Fruit fly (Drosophila melanogaster) whole organism, embryonic: Measurements from ENCODE around the gene CG4880.

Experiments
- B-H1 ChIP-seq: fragments of 200-800 bp; sonication (Bioruptor generic); IDR thresholded peaks from 3 replicates; pipeline ENCODE4 v1.3.6; 2022; ENCODE audit warnings: missing biosample characterization, missing genetic modification characterization
- CG10431 ChIP-seq: fragments of 200-800 bp; sonication (Bioruptor generic); optimal IDR thresholded peaks from 3 replicates; lab custom pipeline; 2018; ENCODE audit warnings: missing biosample characterization, mild to moderate bottlenecking, missing genetic modification characterization
- CG12155 ChIP-seq: fragments of 200-800 bp; sonication (Bioruptor generic); optimal IDR thresholded peaks from 3 replicates; lab custom pipeline; 2016; ENCODE audit warnings: missing biosample characterization, missing genetic modification characterization
- CG12299 ChIP-seq: fragments of 200-800 bp; sonication (Bioruptor generic); optimal IDR thresholded peaks from 2 replicates; lab custom pipeline; 2018; ENCODE audit warnings: missing biosample characterization, mild to moderate bottlenecking, missing genetic modification characterization
- CG13123 ChIP-seq: fragments of 200-800 bp; sonication (Bioruptor generic); optimal IDR thresholded peaks from 2 replicates; lab custom pipeline; 2016; ENCODE audit warnings: missing biosample characterization, missing genetic modification characterization
- CG14667 ChIP-seq: fragments of 200-800 bp; sonication (Bioruptor generic); IDR thresholded peaks from 2 replicates; pipeline ENCODE4 v1.3.6; 2022; ENCODE audit warnings: missing biosample characterization, missing genetic modification characterization
- CG14965 ChIP-seq: fragments of 200-800 bp; sonication (Bioruptor generic); optimal IDR thresholded peaks from 2 replicates; lab custom pipeline; 2016; ENCODE audit warnings: missing biosample characterization, missing genetic modification characterization, borderline replicate concordance
- CG1529 ChIP-seq: fragments of 200-800 bp; sonication (Bioruptor generic); optimal IDR thresholded peaks from 3 replicates; lab custom pipeline; 2018; ENCODE audit warnings: missing biosample characterization, missing genetic modification characterization
- CG17829 ChIP-seq: fragments of 200-800 bp; optimal IDR thresholded peaks from 2 replicates; lab custom pipeline; 2019; ENCODE audit warnings: missing biosample characterization, mild to moderate bottlenecking, missing genetic modification characterization, moderate library complexity
- CG2129 ChIP-seq: fragments of 200-800 bp; sonication (Bioruptor generic); IDR thresholded peaks from 2 replicates; pipeline ENCODE4 v1.3.6; 2022; ENCODE audit warnings: missing biosample characterization, missing genetic modification characterization; ENCODE audit not compliant: partially characterized antibody
- CG2712 ChIP-seq: fragments of 200-800 bp; optimal IDR thresholded peaks from 3 replicates; lab custom pipeline; 2019; ENCODE audit warnings: missing biosample characterization, mild to moderate bottlenecking, missing genetic modification characterization, moderate library complexity
- CG34224 ChIP-seq: fragments of 200-800 bp; sonication (Bioruptor generic); IDR thresholded peaks from 3 replicates; pipeline ENCODE4 v1.3.6; 2022; ENCODE audit warnings: missing biosample characterization, missing genetic modification characterization; ENCODE audit not compliant: partially characterized antibody
- CG3726 ChIP-seq: fragments of 200-800 bp; sonication (Bioruptor generic); IDR thresholded peaks from 3 replicates; pipeline ENCODE4, ENCODE4 v1.3.6; 2022; ENCODE audit warnings: missing biosample characterization, missing genetic modification characterization
- CG4854 ChIP-seq: fragments of 200-800 bp; sonication (Bioruptor generic); optimal IDR thresholded peaks from 2 replicates; lab custom pipeline; 2016; ENCODE audit warnings: missing biosample characterization, missing genetic modification characterization, inconsistent platforms
- CG6689 ChIP-seq: fragments of 200-800 bp; sonication (Bioruptor generic); IDR thresholded peaks from 2 replicates; pipeline ENCODE4 v1.3.6; 2022; ENCODE audit warnings: missing biosample characterization, missing genetic modification characterization
- CG7745 ChIP-seq: fragments of 200-800 bp; sonication (Bioruptor generic); optimal IDR thresholded peaks from 2 replicates; lab custom pipeline; 2018; ENCODE audit warnings: missing biosample characterization, mild to moderate bottlenecking, missing genetic modification characterization, moderate library complexity
- CG7839 ChIP-seq: fragments of 200-800 bp; sonication (Bioruptor generic); optimal IDR thresholded peaks from 3 replicates; lab custom pipeline; 2018; ENCODE audit warnings: missing biosample characterization, mild to moderate bottlenecking, missing genetic modification characterization, moderate library complexity
- CG8089 ChIP-seq: fragments of 200-800 bp; sonication (Bioruptor generic); optimal IDR thresholded peaks from 3 replicates; lab custom pipeline; 2016; ENCODE audit warnings: missing biosample characterization, missing genetic modification characterization
- CG8924 ChIP-seq: fragments of 200-800 bp; optimal IDR thresholded peaks from 3 replicates; lab custom pipeline; 2019; ENCODE audit warnings: missing biosample characterization, mild to moderate bottlenecking, missing genetic modification characterization, moderate library complexity
- CoRest ChIP-seq: fragments of 200-800 bp; sonication (Bioruptor generic); optimal IDR thresholded peaks from 3 replicates; lab custom pipeline; 2018; ENCODE audit warnings: missing biosample characterization, mild to moderate bottlenecking, missing genetic modification characterization, moderate library complexity
- D19A ChIP-seq: fragments of 200-800 bp; optimal IDR thresholded peaks from 3 replicates; lab custom pipeline; 2019; ENCODE audit warnings: missing biosample characterization, mild to moderate bottlenecking, missing genetic modification characterization, moderate library complexity
- Dbx ChIP-seq: fragments of 200-800 bp; sonication (Bioruptor generic); IDR thresholded peaks from 3 replicates; pipeline ENCODE4 v1.3.6; 2022; ENCODE audit warnings: missing biosample characterization, missing genetic modification characterization
- Hand ChIP-seq: fragments of 200-800 bp; sonication (Bioruptor generic); optimal IDR thresholded peaks from 2 replicates; lab custom pipeline; 2017; ENCODE audit warnings: mild to moderate bottlenecking, missing biosample characterization, missing genetic modification reagents, missing genetic modification characterization
- Hr51 ChIP-seq, 2 experiments: fragments of 200-800 bp; sonication (Bioruptor generic); optimal IDR thresholded peaks; 2 replicates in 1 of 2; 3 replicates in 1 of 2; lab custom pipeline; 2016 to 2018; ENCODE audit warnings: missing biosample characterization in 2 of 2, missing genetic modification characterization in 2 of 2, mild to moderate bottlenecking in 1 of 2, moderate library complexity in 1 of 2
- Hsf ChIP-seq: fragments of 200-800 bp; sonication (Bioruptor generic); optimal IDR thresholded peaks from 3 replicates; lab custom pipeline; 2016; ENCODE audit warnings: missing biosample characterization, missing genetic modification characterization
- MTF-1 ChIP-seq: fragments of 200-800 bp; sonication (Bioruptor generic); optimal IDR thresholded peaks from 2 replicates; lab custom pipeline; 2018; ENCODE audit warnings: missing biosample characterization, mild to moderate bottlenecking, missing genetic modification characterization, borderline replicate concordance
- Oli ChIP-seq: fragments of 200-800 bp; sonication (Bioruptor generic); optimal IDR thresholded peaks from 2 replicates; lab custom pipeline; 2018; ENCODE audit warnings: missing biosample characterization, mild to moderate bottlenecking, missing genetic modification characterization, moderate library complexity
- Ptx1 ChIP-seq: fragments of 200-800 bp; sonication (Bioruptor generic); IDR thresholded peaks from 2 replicates; pipeline ENCODE4 v1.3.6; 2022; ENCODE audit warnings: missing biosample characterization, missing genetic modification characterization
- Sin3A ChIP-seq: fragments of >200 bp; optimal IDR thresholded peaks from 2 replicates; lab custom pipeline; 2018
- ab ChIP-seq: fragments of 200-800 bp; sonication (Bioruptor generic); optimal IDR thresholded peaks from 2 replicates; lab custom pipeline; 2016; ENCODE audit warnings: missing biosample characterization, missing genetic modification characterization
- abd-A ChIP-seq: fragments of 200-800 bp; sonication (Bioruptor generic); optimal IDR thresholded peaks from 3 replicates; lab custom pipeline; 2019; ENCODE audit warnings: missing biosample characterization, mild to moderate bottlenecking, missing genetic modification characterization, moderate library complexity
- ap ChIP-seq: fragments of 200-800 bp; sonication (Bioruptor generic); IDR thresholded peaks from 2 replicates; pipeline ENCODE4 v1.3.6; 2022; ENCODE audit warnings: missing biosample characterization, missing genetic modification characterization
- cg ChIP-seq: fragments of 200-800 bp; sonication (Bioruptor generic); optimal IDR thresholded peaks from 3 replicates; lab custom pipeline; 2019; ENCODE audit warnings: missing biosample characterization, mild to moderate bottlenecking, missing genetic modification characterization, moderate library complexity
- chif ChIP-seq, 2 experiments: fragments of 200-800 bp; sonication (Bioruptor generic); optimal IDR thresholded peaks; 3 replicates each; lab custom pipeline; 2016; ENCODE audit warnings: missing biosample characterization in 2 of 2, missing genetic modification characterization in 2 of 2
- crol ChIP-seq: fragments of 200-800 bp; sonication (Bioruptor generic); IDR thresholded peaks from 2 replicates; pipeline ENCODE4 v1.3.6; 2022; ENCODE audit warnings: missing biosample characterization, missing genetic modification characterization
- dan ChIP-seq: fragments of 200-800 bp; sonication (Bioruptor generic); IDR thresholded peaks from 2 replicates; pipeline ENCODE4 v1.3.6; 2022; ENCODE audit warnings: missing biosample characterization, missing genetic modification characterization
- dati ChIP-seq: fragments of 200-800 bp; sonication (Bioruptor generic); IDR thresholded peaks from 2 replicates; pipeline ENCODE4 v1.3.6; 2022; ENCODE audit warnings: missing biosample characterization, missing genetic modification characterization
- esg ChIP-seq: fragments of 200-800 bp; sonication (Bioruptor generic); conservative IDR thresholded peaks from 2 replicates; pipeline ENCODE4 v1.3.6; 2022; ENCODE audit warnings: missing biosample characterization, missing genetic modification characterization
- fu2 ChIP-seq: fragments of 200-800 bp; sonication (Bioruptor generic); optimal IDR thresholded peaks from 2 replicates; lab custom pipeline; 2016; ENCODE audit warnings: missing biosample characterization, missing genetic modification characterization
- insv ChIP-seq, 2 experiments: fragments of 200-800 bp; sonication (Bioruptor generic); optimal IDR thresholded peaks; 3 replicates each; lab custom pipeline; 2016 to 2018; ENCODE audit warnings: missing biosample characterization in 2 of 2, missing genetic modification characterization in 2 of 2
- jumu ChIP-seq: fragments of 200-800 bp; sonication (Bioruptor generic); optimal IDR thresholded peaks from 3 replicates; lab custom pipeline; 2016; ENCODE audit warnings: missing biosample characterization, missing genetic modification characterization
- kni ChIP-seq: fragments of 200-800 bp; sonication (Bioruptor generic); optimal IDR thresholded peaks from 3 replicates; lab custom pipeline; 2017; ENCODE audit warnings: mild to moderate bottlenecking, missing biosample characterization, missing genetic modification reagents, missing genetic modification characterization
- mam ChIP-seq: fragments of 200-800 bp; sonication (Bioruptor generic); optimal IDR thresholded peaks from 3 replicates; lab custom pipeline; 2016; ENCODE audit warnings: missing biosample characterization, missing genetic modification characterization
- pfk ChIP-seq: fragments of 200-800 bp; sonication (Bioruptor generic); optimal IDR thresholded peaks from 2 replicates; lab custom pipeline; 2018; ENCODE audit warnings: missing biosample characterization, mild to moderate bottlenecking, missing genetic modification characterization, moderate library complexity
- phol ChIP-seq: fragments of 200-800 bp; sonication (Bioruptor generic); optimal IDR thresholded peaks from 3 replicates; lab custom pipeline; 2018; ENCODE audit warnings: missing biosample characterization, mild to moderate bottlenecking, missing genetic modification characterization, moderate library complexity
- pzg ChIP-seq: fragments of 200-800 bp; sonication (Bioruptor generic); optimal IDR thresholded peaks from 3 replicates; lab custom pipeline; 2018; ENCODE audit warnings: missing biosample characterization, mild to moderate bottlenecking, missing genetic modification characterization, moderate library complexity
- schlank ChIP-seq: fragments of 200-800 bp; sonication (Bioruptor generic); optimal IDR thresholded peaks from 2 replicates; lab custom pipeline; 2018; ENCODE audit warnings: missing biosample characterization, mild to moderate bottlenecking, missing genetic modification characterization
- sna ChIP-seq: fragments of 200-800 bp; sonication (Bioruptor generic); IDR thresholded peaks from 2 replicates; pipeline ENCODE4 v1.3.6; 2022; ENCODE audit warnings: missing biosample characterization, missing genetic modification characterization; ENCODE audit not compliant: partially characterized antibody
- stc ChIP-seq: fragments of 200-800 bp; sonication (Bioruptor generic); IDR thresholded peaks from 2 replicates; pipeline ENCODE4 v1.3.6; 2022; ENCODE audit warnings: missing biosample characterization, missing genetic modification characterization
- unc-4 ChIP-seq: fragments of 200-800 bp; sonication (Bioruptor generic); IDR thresholded peaks from 2 replicates; pipeline ENCODE4 v1.3.6; 2022; ENCODE audit warnings: missing biosample characterization, missing genetic modification characterization; ENCODE audit not compliant: partially characterized antibody
- unpg ChIP-seq: fragments of 200-800 bp; sonication (Bioruptor generic); optimal IDR thresholded peaks from 3 replicates; lab custom pipeline; 2018; ENCODE audit warnings: missing biosample characterization, mild to moderate bottlenecking, missing genetic modification characterization, moderate library complexity

CG4880 gene

dm6 chrX:16867622-16868021, 19.0 kb upstream of the CG4880 start (continued):
- 0 out of 2 replicates have a peak, but pooled peaks have one; percentile 27 for TF ChIP-seq ap (GFP tag; lab: Robert Waterston, UW)
- no peak for TF ChIP-seq mam (GFP tag; lab: Kevin White, UChicago)
- no peak for TF ChIP-seq CG14667
- TF ChIP-seq Hr51 (GFP tag; optimal IDR thresholded peaks at IDR 0.05; lab: Kevin White, UChicago) = peak in 1 of 2 experiments; percentile 58
- TF ChIP-seq D19A = peak; percentile 61
- no peak for TF ChIP-seq Hand (GFP tag; lab: Kevin White, UChicago)
- no peak for TF ChIP-seq dati (GFP tag; lab: Robert Waterston, UW)
- TF ChIP-seq Ptx1 = peak; percentile 59
- TF ChIP-seq CG17829 (tag; lab: Kevin White, UChicago) = no peak
- TF ChIP-seq cg (GFP tag; lab: Kevin White, UChicago) = no peak
- TF ChIP-seq phol (tag; lab: Kevin White, UChicago) = no peak
- TF ChIP-seq crol (GFP tag; lab: Robert Waterston, UW) = no peak
- TF ChIP-seq pzg (GFP tag; lab: Kevin White, UChicago) = no peak
- TF ChIP-seq CG14965 (GFP tag; lab: Kevin White, UChicago) = no peak
- peak; percentile 14 for TF ChIP-seq CG8924 (tag; lab: Kevin White, UChicago)
- TF ChIP-seq CG7839 (tag; lab: Kevin White, UChicago) = peak; percentile 37
- no peak for TF ChIP-seq dan (GFP tag; lab: Robert Waterston, UW)
- TF ChIP-seq CG2712 = no peak
- no peak for TF ChIP-seq pfk (GFP tag; lab: Kevin White, UChicago)
- TF ChIP-seq CG10431 (GFP tag; lab: Kevin White, UChicago) = no peak
- no peak for TF ChIP-seq ab
- no peak for TF ChIP-seq CG13123
- no peak for TF ChIP-seq CG8089 (GFP tag; lab: Kevin White, UChicago)
- no peak for TF ChIP-seq unc-4 (GFP tag; lab: Robert Waterston, UW)
- TF ChIP-seq MTF-1 (GFP tag; lab: Kevin White, UChicago) = no peak
- TF ChIP-seq CG1529 (GFP tag; lab: Kevin White, UChicago) = no peak
- TF ChIP-seq stc (GFP tag; lab: Robert Waterston, UW) = peak; percentile 38; the same call in 1 of the 2 replicates
- no peak for TF ChIP-seq CG3726 (GFP tag; lab: Robert Waterston, UW)
- TF ChIP-seq jumu (GFP tag; lab: Kevin White, UChicago) = no peak
- TF ChIP-seq esg (GFP tag; lab: Robert Waterston, UW) = 0 out of 2 replicates have a peak, but pooled peaks have one; percentile 6
- TF ChIP-seq abd-A = no peak
- no peak for TF ChIP-seq CG4854 (GFP tag; lab: Kevin White, UChicago)
- TF ChIP-seq Sin3A (lab: Kevin White, UChicago) = no peak
- TF ChIP-seq CG2129 (GFP tag; lab: Robert Waterston, UW) = no peak
- TF ChIP-seq Oli = peak; percentile 23
- no peak for TF ChIP-seq CoRest
- no peak for TF ChIP-seq CG34224 (GFP tag; lab: Robert Waterston, UW)
- no peak for TF ChIP-seq CG12155 (GFP tag; lab: Kevin White, UChicago)
- TF ChIP-seq schlank = no peak
- TF ChIP-seq CG7745 (tag; lab: Kevin White, UChicago) = no peak
- TF ChIP-seq sna (GFP tag; lab: Robert Waterston, UW) = no peak
- TF ChIP-seq unpg (GFP tag; lab: Kevin White, UChicago) = peak; percentile 9
- TF ChIP-seq chif (GFP tag; optimal IDR thresholded peaks at IDR 0.05; lab: Kevin White, UChicago) = no peak
- no peak for TF ChIP-seq CG12299
- TF ChIP-seq fu2 (GFP tag; lab: Kevin White, UChicago) = no peak
- TF ChIP-seq insv (GFP tag; optimal IDR thresholded peaks at IDR 0.05; lab: Kevin White, UChicago) = no peak
- no peak for TF ChIP-seq B-H1 (GFP tag; lab: Robert Waterston, UW)
- TF ChIP-seq Dbx (GFP tag; lab: Robert Waterston, UW) = no peak
- TF ChIP-seq CG6689 (GFP tag; lab: Robert Waterston, UW) = peak; percentile 30; the same call in 1 of the 2 replicates
- TF ChIP-seq Hsf (GFP tag; lab: Kevin White, UChicago) = no peak
- TF ChIP-seq kni (GFP tag; lab: Kevin White, UChicago) = no peak
